Worm (Caenorhabditis elegans): ENCODE data around the gene sqst-1.

ce11 chrIV:12057508-12057907, 23.4 kb downstream of the sqst-1 start, which contains the start of gene K08E4.3:
- TF ChIP-seq dao-5 (tag; optimal IDR thresholded peaks at IDR 0.05) (no peak), him-1 (tag; optimal IDR thresholded peaks at IDR 0.05) (no peak), W03F9.2 (tag; optimal IDR thresholded peaks at IDR 0.05) (no peak)
